Fruit fly (Drosophila melanogaster): ENCODE data around the gene Hsdl2.

DNA sequence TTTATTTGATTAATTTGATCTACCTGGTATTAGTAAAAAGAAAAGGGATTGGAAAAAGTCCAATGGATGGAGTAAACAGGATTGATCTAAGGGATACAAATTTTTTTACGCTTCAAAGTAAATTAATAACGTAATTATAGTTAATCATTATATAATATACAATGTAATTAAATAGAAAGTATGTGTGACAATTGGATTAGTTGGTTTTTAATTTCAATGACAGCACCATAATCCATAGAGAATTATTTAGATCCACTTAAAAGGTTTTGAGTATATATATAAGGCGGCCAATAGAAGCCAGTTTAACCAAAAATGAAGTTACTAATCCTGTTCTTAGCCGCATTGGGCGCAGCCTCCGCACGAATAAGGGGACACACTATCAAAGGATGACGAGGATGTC lies 17.3 kb downstream of the Hsdl2 start, which contains the start of gene Acp98AB:
- TF ChIP-seq pan (optimal IDR thresholded peaks at IDR 0.05) (no peak), psq (optimal IDR thresholded peaks at IDR 0.05) (no peak), EcR (GFP tag; optimal IDR thresholded peaks at IDR 0.05) (no peak), CG8478 (optimal IDR thresholded peaks at IDR 0.05) (no peak)

Measured in whole organism.